Worm (Caenorhabditis elegans) whole organism, mixed stage, embryonic: ENCODE data around the gene slc-25A29.

Source experiments
- M03D4.4 ChIP-seq: sonication (generic microtip); optimal IDR thresholded peaks from 2 replicates; lab custom pipeline; 2017; ENCODE audit warnings: mild to moderate bottlenecking, missing genetic modification characterization, missing compliant biosample characterization
- ceh-83 ChIP-seq: fragments of 200-800 bp; sonication (Bioruptor generic); optimal IDR thresholded peaks from 2 replicates; lab custom pipeline; 2018; ENCODE audit warnings: mild to moderate bottlenecking, missing genetic modification characterization, missing compliant biosample characterization
- cnd-1 ChIP-seq: fragments of 200-800 bp; sonication (Bioruptor generic); optimal IDR thresholded peaks from 2 replicates; lab custom pipeline; 2018; ENCODE audit warnings: mild to moderate bottlenecking, missing genetic modification characterization, missing compliant biosample characterization
- drap-1 ChIP-seq: fragments of 200-800 bp; sonication (Bioruptor generic); optimal IDR thresholded peaks from 3 replicates; lab custom pipeline; 2018; ENCODE audit warnings: mild to moderate bottlenecking, missing genetic modification characterization, missing compliant biosample characterization
- mep-1 ChIP-seq: fragments of 150-350 bp; optimal IDR thresholded peaks from 2 replicates; lab custom pipeline; 2017; ENCODE audit warnings: missing biosample characterization, missing genetic modification reagents, missing genetic modification characterization, inconsistent platforms
- pha-4 ChIP-seq: fragments of 150-350 bp; optimal IDR thresholded peaks from 2 replicates; lab custom pipeline; 2018; ENCODE audit warnings: missing biosample characterization, missing genetic modification reagents, missing genetic modification characterization
- sem-2 ChIP-seq: fragments of 200-800 bp; sonication (Bioruptor generic); optimal IDR thresholded peaks from 2 replicates; lab custom pipeline; 2018; ENCODE audit warnings: mild to moderate bottlenecking, missing genetic modification characterization, missing compliant biosample characterization
- tbx-8 ChIP-seq: fragments of 200-800 bp; sonication (Bioruptor generic); optimal IDR thresholded peaks from 2 replicates; lab custom pipeline; 2018; ENCODE audit warnings: mild to moderate bottlenecking, missing genetic modification characterization, moderate library complexity, missing compliant biosample characterization
- unc-62 ChIP-seq: fragments of 150-350 bp; optimal IDR thresholded peaks from 2 replicates; lab custom pipeline; 2014; ENCODE audit warnings: missing biosample characterization, missing genetic modification reagents, missing genetic modification characterization

DNA sequence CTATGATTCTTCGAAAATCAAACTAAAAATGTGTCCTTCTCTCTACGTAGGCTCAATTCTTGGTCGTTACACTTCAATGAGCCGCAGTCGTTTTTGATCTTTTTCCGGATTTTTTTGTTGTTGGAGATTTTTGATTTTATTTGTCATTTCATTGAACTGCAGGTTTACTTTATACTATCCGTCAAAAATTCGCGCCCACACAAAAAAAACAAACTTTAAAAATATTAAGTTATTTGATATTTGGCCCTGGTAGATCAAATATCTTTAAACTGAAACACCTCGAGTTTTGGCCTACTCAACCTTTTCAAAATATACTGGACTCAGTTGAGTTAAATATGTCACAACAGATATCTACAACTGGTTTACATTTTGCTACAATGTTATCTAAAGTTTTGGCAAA, 42.3 kb downstream of the slc-25A29 start:
- TF ChIP-seq drap-1 = no peak
- no peak for TF ChIP-seq tbx-8 (GFP tag; lab: Kevin White, UChicago)
- TF ChIP-seq ceh-83 (GFP tag; lab: Kevin White, UChicago) = no peak
- TF ChIP-seq M03D4.4 (tag; lab: Kevin White, UChicago) = no peak
- no peak for TF ChIP-seq sem-2 (GFP tag; lab: Kevin White, UChicago)
- no peak for TF ChIP-seq cnd-1 (tag; lab: Kevin White, UChicago)
- no peak for TF ChIP-seq pha-4 (tag; lab: Kevin White, UChicago)
- TF ChIP-seq mep-1 (tag; lab: Kevin White, UChicago) = no peak
- no peak for TF ChIP-seq unc-62 (GFP tag; lab: Kevin White, UChicago)
